Worm (Caenorhabditis elegans) whole organism, dauer: ENCODE results near the gene rps-21.

ENCODE experiments used
- unc-62 ChIP-seq: sonication (generic microtip); optimal IDR thresholded peaks from 2 replicates; lab custom pipeline; 2017; ENCODE audit warnings: missing biosample characterization, missing genetic modification reagents, missing genetic modification characterization

Gene rps-21

DNA sequence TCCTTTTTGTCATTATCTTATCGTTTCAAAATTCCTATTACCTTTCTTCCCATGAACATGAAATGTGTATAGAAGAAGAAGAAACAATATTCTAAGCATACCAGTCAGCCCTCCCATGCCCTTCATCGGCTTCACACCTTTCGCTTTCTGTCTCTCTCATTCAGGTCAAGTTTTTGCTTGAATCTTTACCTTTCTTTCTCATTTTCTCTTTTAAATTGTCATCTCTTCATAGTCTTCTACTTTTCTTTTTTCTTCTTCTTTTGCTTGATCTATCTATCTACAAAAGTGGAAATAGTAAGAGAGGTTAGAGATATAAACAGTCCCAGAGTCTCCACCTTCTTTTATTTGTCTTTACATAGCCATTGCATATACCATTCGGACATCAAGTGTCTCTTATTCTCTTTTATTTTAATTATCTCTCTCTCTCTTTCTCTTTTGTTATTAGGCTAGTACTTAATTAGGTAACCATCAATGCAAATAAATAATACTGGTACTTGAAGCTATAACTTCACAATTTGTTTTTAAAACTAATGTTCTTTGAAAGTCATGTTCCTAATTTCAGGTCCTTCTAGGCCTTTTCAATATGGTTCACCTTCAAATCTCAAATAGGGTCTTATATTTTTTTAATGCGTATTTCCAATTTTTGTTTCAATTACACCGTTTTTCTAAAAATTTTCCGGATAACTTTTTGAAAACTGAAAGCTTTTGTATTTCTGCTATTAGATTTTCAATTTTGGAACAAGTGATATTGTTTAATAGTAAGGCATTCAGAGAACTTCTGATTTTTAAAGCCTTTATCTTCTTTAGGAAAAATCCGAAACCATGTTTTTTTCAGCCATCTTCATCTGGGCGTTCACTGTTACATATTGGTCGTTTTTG, 12.2 kb upstream of the rps-21 start, which contains the start of gene dpy-31:
Gene dpy-31, plus strand, starts transcription at position 829 of the 879 bp plus-strand sequence.
- no peak for TF ChIP-seq unc-62 (GFP tag; lab: Kevin White, UChicago)

ce11 chrIII:7199467-7199866, 10.0 kb upstream of the rps-21 start:
- no peak for TF ChIP-seq unc-62 (GFP tag; lab: Kevin White, UChicago)

DNA sequence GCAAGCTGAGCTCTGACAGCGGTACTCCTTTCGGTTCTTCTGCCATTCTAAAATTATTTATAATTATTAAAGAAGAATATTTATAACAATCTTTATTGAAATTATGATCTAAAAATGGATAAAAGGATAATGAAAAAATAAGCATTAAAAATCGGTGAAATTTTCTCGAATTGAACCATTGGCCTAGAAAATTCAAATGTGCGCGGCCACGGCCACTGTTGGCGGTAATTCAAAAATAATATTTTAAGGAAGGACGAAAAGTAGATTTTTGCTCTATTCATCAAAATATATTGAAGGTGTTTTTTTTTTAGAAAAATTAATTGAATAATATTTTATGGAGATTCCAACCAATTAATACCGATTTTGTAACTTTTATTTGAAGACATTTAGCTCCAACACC, 9.4 kb upstream of the rps-21 start, which contains the start of gene pfd-5:
Gene pfd-5, minus strand, starts transcription at position 47 of the 400 bp plus-strand sequence.
- TF ChIP-seq unc-62 (GFP tag; lab: Kevin White, UChicago) = no peak

ce11 chrIII:7197973-7198372, 8.5 kb upstream of the rps-21 start, which contains the start of gene exos-9:
exos-9 (minus strand) TSS chrIII:7198073.
- TF ChIP-seq unc-62 (GFP tag; lab: Kevin White, UChicago) = no peak

DNA sequence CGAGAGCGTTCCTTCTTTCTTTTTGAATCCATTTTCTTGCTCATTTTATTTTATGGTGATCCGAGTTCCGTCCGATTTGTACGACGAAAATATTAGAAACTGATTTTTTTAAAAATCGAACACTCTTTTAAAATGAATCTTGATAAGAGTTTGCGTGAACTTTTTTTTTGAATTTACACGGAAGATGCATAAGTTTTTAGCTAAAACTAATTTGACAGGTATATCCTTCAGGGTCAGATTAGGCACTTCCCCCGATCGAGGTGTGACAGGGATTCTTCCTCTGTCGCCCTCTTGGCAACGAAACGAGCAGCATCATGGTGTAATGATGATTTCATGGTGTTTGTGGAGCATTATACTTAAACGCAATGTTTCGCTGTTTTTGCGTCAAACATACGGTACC, 5.9 kb upstream of the rps-21 start, which contains the start of gene F37C12.18:
Gene F37C12.18, minus strand, starts transcription at position 101 of the 400 bp plus-strand sequence.
- no peak for TF ChIP-seq unc-62 (GFP tag; lab: Kevin White, UChicago)

ce11 chrIII:7192942-7193665, 3.7 kb upstream of the rps-21 start, which contains the start of gene mec-14:
mec-14 (minus strand) TSS chrIII:7192992.
- TF ChIP-seq unc-62 (GFP tag; lab: Kevin White, UChicago) = no peak

ce11 chrIII:7188300-7189052, 955 bp downstream of the rps-21 start, which contains the start of the genes F37C12.21 and F37C12.10:
F37C12.21 (plus strand) TSS chrIII:7188357.
F37C12.10 (minus strand) TSS chrIII:7188384.
- no peak for TF ChIP-seq unc-62 (GFP tag; lab: Kevin White, UChicago)

DNA sequence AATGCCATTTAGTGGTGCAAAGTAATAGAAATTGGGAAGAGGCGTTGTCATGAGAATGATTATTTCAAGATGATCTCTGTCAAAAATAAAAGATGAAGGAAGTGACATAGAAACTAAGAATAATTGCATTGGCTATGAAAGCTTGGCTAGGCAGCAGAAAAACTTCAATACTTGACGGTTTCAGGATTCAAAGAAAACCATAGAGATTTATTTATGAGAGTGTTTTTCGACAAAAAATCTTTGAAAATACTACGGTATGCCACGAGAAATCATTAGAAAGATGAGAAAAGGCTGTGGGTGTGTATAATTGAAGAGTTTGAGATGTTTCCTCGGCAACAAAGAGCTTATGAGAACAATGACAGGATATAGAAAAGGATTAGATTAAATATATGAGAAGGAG, 4.0 kb downstream of the rps-21 start, which contains the start of gene F37C12.14:
Gene F37C12.14, minus strand, starts transcription at position 101 of the 400 bp plus-strand sequence.
- TF ChIP-seq unc-62 (GFP tag; lab: Kevin White, UChicago) = no peak

DNA sequence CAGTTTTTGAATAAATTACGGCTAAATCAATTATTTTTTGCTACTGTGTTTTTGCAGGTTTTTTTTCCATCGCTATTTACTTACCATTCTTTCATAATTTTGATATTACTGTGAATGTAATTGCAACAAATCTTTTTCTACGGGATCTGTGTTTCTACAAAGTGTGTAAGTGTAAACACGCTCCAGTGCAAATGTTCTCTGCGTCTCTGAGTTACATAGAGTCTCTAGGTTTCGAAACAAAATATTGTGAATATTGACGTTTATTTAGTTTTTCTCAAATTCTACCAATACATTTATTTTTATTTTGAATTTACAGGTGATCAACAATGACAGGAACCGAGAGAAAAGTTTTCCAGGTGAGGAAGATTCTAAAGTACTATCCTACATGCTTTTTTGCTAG, 5.4 kb downstream of the rps-21 start, which contains the start of gene yju-2:
Gene yju-2, plus strand, starts transcription at position 315 of the 400 bp plus-strand sequence.
- TF ChIP-seq unc-62 (GFP tag; lab: Kevin White, UChicago) = no peak

- TF ChIP-seq unc-62 (GFP tag; lab: Kevin White, UChicago) = no peak
Measured at ce11 chrIII:7181822-7182221, 7.6 kb downstream of the rps-21 start, which contains the start of gene epg-4. epg-4 (plus strand) TSS chrIII:7182167.

- TF ChIP-seq unc-62 (GFP tag; lab: Kevin White, UChicago) = no peak
Measured at ce11 chrIII:7180613-7181012, 8.8 kb downstream of the rps-21 start, which contains the start of gene ndab-2. ndab-2 (plus strand) TSS chrIII:7180752.

- no peak for TF ChIP-seq unc-62 (GFP tag; lab: Kevin White, UChicago)
Measured at ce11 chrIII:7179538-7180301, 9.7 kb downstream of the rps-21 start, which contains the start of the genes rps-14 and rpl-36. rps-14 (minus strand) TSS chrIII:7179588. rpl-36 (plus strand) TSS chrIII:7180251.

DNA sequence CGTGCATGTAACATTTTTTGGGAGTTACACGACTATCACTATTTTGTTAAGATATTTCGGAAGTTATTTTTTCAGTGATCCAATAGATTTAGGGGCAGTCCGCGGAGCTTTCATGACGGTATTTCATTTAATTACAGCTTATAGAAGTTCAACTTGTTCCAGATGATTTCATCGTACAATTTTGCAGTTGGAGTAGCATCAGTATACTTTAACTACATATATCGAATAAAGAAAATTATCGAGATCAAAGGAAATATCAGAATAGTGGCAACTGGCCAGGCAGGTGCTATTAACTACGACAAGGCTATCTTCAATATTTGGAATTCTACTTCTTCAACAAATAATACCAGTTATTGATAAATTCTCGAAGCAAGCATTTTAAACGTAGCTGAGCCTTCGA, 10.9 kb downstream of the rps-21 start:
- no peak for TF ChIP-seq unc-62 (GFP tag; lab: Kevin White, UChicago)

- no peak for TF ChIP-seq unc-62 (GFP tag; lab: Kevin White, UChicago)
Measured at ce11 chrIII:7170090-7170489, 19.3 kb downstream of the rps-21 start.
